Worm (Caenorhabditis elegans) whole organism, late embryonic: Measurements from ENCODE around the gene hlh-4.

ENCODE experiments used
- C08G9.2 ChIP-seq: sonication (generic microtip); optimal IDR thresholded peaks from 2 replicates; lab custom pipeline; 2016; ENCODE audit warnings: mild to moderate bottlenecking, missing genetic modification characterization, moderate library complexity, missing compliant biosample characterization
- C38D4.7 ChIP-seq: fragments of 200-800 bp; sonication (Bioruptor generic); optimal IDR thresholded peaks from 2 replicates; lab custom pipeline; 2018; ENCODE audit warnings: mild to moderate bottlenecking, missing genetic modification characterization, moderate library complexity, missing compliant biosample characterization
- Y22D7AL.16 ChIP-seq: sonication (generic microtip); optimal IDR thresholded peaks from 2 replicates; lab custom pipeline; 2016; ENCODE audit warnings: missing genetic modification characterization, missing compliant biosample characterization
- ahr-1 ChIP-seq: sonication (generic microtip); optimal IDR thresholded peaks from 2 replicates; lab custom pipeline; 2016; ENCODE audit warnings: missing genetic modification characterization, missing compliant biosample characterization
- ceh-18 ChIP-seq: sonication (generic microtip); optimal IDR thresholded peaks from 2 replicates; lab custom pipeline; 2016; ENCODE audit warnings: missing genetic modification characterization, missing compliant biosample characterization
- ceh-22 ChIP-seq: sonication (generic microtip); optimal IDR thresholded peaks from 2 replicates; lab custom pipeline; 2017; ENCODE audit warnings: missing biosample characterization, missing genetic modification characterization
- ceh-30 ChIP-seq: fragments of 150-350 bp; optimal IDR thresholded peaks from 2 replicates; lab custom pipeline; 2014; ENCODE audit warnings: missing biosample characterization, missing genetic modification characterization
- ceh-31 ChIP-seq: sonication (generic microtip); optimal IDR thresholded peaks from 2 replicates; lab custom pipeline; 2016; ENCODE audit warnings: missing genetic modification characterization, missing compliant biosample characterization
- ceh-48 ChIP-seq: sonication (generic microtip); optimal IDR thresholded peaks from 2 replicates; lab custom pipeline; 2016; ENCODE audit warnings: missing genetic modification characterization, inconsistent platforms, missing compliant biosample characterization
- ceh-6 ChIP-seq: fragments of 200-800 bp; sonication (Bioruptor generic); optimal IDR thresholded peaks from 2 replicates; lab custom pipeline; 2018; ENCODE audit warnings: mild to moderate bottlenecking, missing genetic modification characterization, missing compliant biosample characterization
- che-1 ChIP-seq: sonication (generic microtip); optimal IDR thresholded peaks from 2 replicates; lab custom pipeline; 2016; ENCODE audit warnings: mild to moderate bottlenecking, missing genetic modification characterization, missing compliant biosample characterization
- dve-1 ChIP-seq: sonication (generic microtip); optimal IDR thresholded peaks from 2 replicates; lab custom pipeline; 2017; ENCODE audit warnings: antibody characterized with exemption, mild to moderate bottlenecking, missing genetic modification characterization, missing compliant biosample characterization
- elt-2 ChIP-seq: sonication (generic microtip); optimal IDR thresholded peaks from 2 replicates; lab custom pipeline; 2016; ENCODE audit warnings: missing genetic modification reagents, missing genetic modification characterization, missing compliant biosample characterization
- ets-4 ChIP-seq: sonication (generic microtip); optimal IDR thresholded peaks from 2 replicates; lab custom pipeline; 2016; ENCODE audit warnings: missing genetic modification characterization, missing compliant biosample characterization
- fkh-6 ChIP-seq: sonication (generic microtip); optimal IDR thresholded peaks from 2 replicates; lab custom pipeline; 2016; ENCODE audit warnings: missing genetic modification characterization, missing compliant biosample characterization
- hlh-13 ChIP-seq: fragments of 200-800 bp; sonication (Bioruptor generic); optimal IDR thresholded peaks from 2 replicates; lab custom pipeline; 2018; ENCODE audit warnings: mild to moderate bottlenecking, missing genetic modification characterization, missing compliant biosample characterization
- hlh-15 ChIP-seq: sonication (generic microtip); optimal IDR thresholded peaks from 2 replicates; lab custom pipeline; 2016; ENCODE audit warnings: missing genetic modification characterization, missing compliant biosample characterization
- hlh-8 ChIP-seq: sonication (generic microtip); optimal IDR thresholded peaks from 2 replicates; lab custom pipeline; 2016; ENCODE audit warnings: missing genotype, missing genetic modification characterization, missing compliant biosample characterization
- lin-11 ChIP-seq: fragments of 200-800 bp; sonication (Bioruptor generic); optimal IDR thresholded peaks from 2 replicates; lab custom pipeline; 2018; ENCODE audit warnings: mild to moderate bottlenecking, missing genetic modification characterization, missing compliant biosample characterization
- madf-2 ChIP-seq: sonication (generic microtip); optimal IDR thresholded peaks from 2 replicates; lab custom pipeline; 2017; ENCODE audit warnings: missing genetic modification characterization, missing compliant biosample characterization
- mec-3 ChIP-seq: sonication (generic microtip); optimal IDR thresholded peaks from 2 replicates; lab custom pipeline; 2016; ENCODE audit warnings: borderline replicate concordance, missing genetic modification characterization, missing compliant biosample characterization
- nfya-1 ChIP-seq: sonication (generic microtip); optimal IDR thresholded peaks from 2 replicates; lab custom pipeline; 2017; ENCODE audit warnings: missing genetic modification characterization, mild to moderate bottlenecking, missing compliant biosample characterization, antibody characterized with exemption, moderate library complexity
- nhr-11 ChIP-seq: fragments of 150-350 bp; optimal IDR thresholded peaks from 2 replicates; lab custom pipeline; 2014; ENCODE audit warnings: missing biosample characterization, missing genetic modification characterization
- odd-2 ChIP-seq: sonication (generic microtip); optimal IDR thresholded peaks from 2 replicates; lab custom pipeline; 2017; ENCODE audit warnings: antibody characterized with exemption, mild to moderate bottlenecking, missing genetic modification characterization, missing compliant biosample characterization
- pag-3 ChIP-seq: sonication (generic microtip); optimal IDR thresholded peaks from 2 replicates; lab custom pipeline; 2016; ENCODE audit warnings: missing compliant biosample characterization, missing genetic modification characterization, borderline replicate concordance
- pat-9 ChIP-seq: fragments of 200-800 bp; sonication (Bioruptor generic); optimal IDR thresholded peaks from 2 replicates; lab custom pipeline; 2018; ENCODE audit warnings: mild to moderate bottlenecking, missing genetic modification characterization, moderate library complexity, missing compliant biosample characterization
- pax-1 ChIP-seq: fragments of 150-350 bp; optimal IDR thresholded peaks from 2 replicates; lab custom pipeline; 2014; ENCODE audit warnings: missing biosample characterization, missing genetic modification characterization
- pha-2 ChIP-seq: sonication (generic microtip); optimal IDR thresholded peaks from 2 replicates; lab custom pipeline; 2017; ENCODE audit warnings: mild to moderate bottlenecking, missing genetic modification characterization, missing compliant biosample characterization
- pha-4 ChIP-seq: fragments of 150-350 bp; optimal IDR thresholded peaks from 2 replicates; lab custom pipeline; 2018; ENCODE audit warnings: missing biosample characterization, missing genetic modification reagents, missing genetic modification characterization
- pqm-1 ChIP-seq: sonication (generic microtip); optimal IDR thresholded peaks from 2 replicates; lab custom pipeline; 2016; ENCODE audit warnings: missing genetic modification characterization, missing compliant biosample characterization
- pros-1 ChIP-seq: fragments of 150-350 bp; optimal IDR thresholded peaks from 2 replicates; lab custom pipeline; 2014; ENCODE audit warnings: missing biosample characterization, missing genetic modification reagents, missing genetic modification characterization
- ref-2 ChIP-seq: sonication (generic microtip); optimal IDR thresholded peaks from 2 replicates; lab custom pipeline; 2016; ENCODE audit warnings: missing genetic modification characterization, missing compliant biosample characterization
- sdc-2 ChIP-seq: sonication (generic microtip); optimal IDR thresholded peaks from 2 replicates; lab custom pipeline; 2016; ENCODE audit warnings: missing genotype, missing genetic modification characterization, missing compliant biosample characterization
- syd-9 ChIP-seq: sonication (generic microtip); optimal IDR thresholded peaks from 2 replicates; lab custom pipeline; 2016; ENCODE audit warnings: mild to moderate bottlenecking, missing genetic modification characterization, moderate library complexity, missing compliant biosample characterization
- ttx-3 ChIP-seq: sonication (generic microtip); optimal IDR thresholded peaks from 2 replicates; lab custom pipeline; 2016; ENCODE audit warnings: missing genetic modification reagents, missing genetic modification characterization, missing compliant biosample characterization
- unc-55 ChIP-seq: sonication (generic microtip); optimal IDR thresholded peaks from 2 replicates; lab custom pipeline; 2017; ENCODE audit warnings: missing biosample characterization, missing genetic modification reagents, missing genetic modification characterization
- unc-86 ChIP-seq: sonication (generic microtip); optimal IDR thresholded peaks from 2 replicates; lab custom pipeline; 2016; ENCODE audit warnings: missing genetic modification characterization, missing compliant biosample characterization
- zip-5 ChIP-seq: sonication (generic microtip); optimal IDR thresholded peaks from 2 replicates; lab custom pipeline; 2016; ENCODE audit warnings: missing genetic modification characterization, missing compliant biosample characterization
- ztf-16 ChIP-seq: sonication (generic microtip); optimal IDR thresholded peaks from 2 replicates; lab custom pipeline; 2017; ENCODE audit warnings: missing genetic modification characterization, missing compliant biosample characterization

Gene hlh-4

DNA sequence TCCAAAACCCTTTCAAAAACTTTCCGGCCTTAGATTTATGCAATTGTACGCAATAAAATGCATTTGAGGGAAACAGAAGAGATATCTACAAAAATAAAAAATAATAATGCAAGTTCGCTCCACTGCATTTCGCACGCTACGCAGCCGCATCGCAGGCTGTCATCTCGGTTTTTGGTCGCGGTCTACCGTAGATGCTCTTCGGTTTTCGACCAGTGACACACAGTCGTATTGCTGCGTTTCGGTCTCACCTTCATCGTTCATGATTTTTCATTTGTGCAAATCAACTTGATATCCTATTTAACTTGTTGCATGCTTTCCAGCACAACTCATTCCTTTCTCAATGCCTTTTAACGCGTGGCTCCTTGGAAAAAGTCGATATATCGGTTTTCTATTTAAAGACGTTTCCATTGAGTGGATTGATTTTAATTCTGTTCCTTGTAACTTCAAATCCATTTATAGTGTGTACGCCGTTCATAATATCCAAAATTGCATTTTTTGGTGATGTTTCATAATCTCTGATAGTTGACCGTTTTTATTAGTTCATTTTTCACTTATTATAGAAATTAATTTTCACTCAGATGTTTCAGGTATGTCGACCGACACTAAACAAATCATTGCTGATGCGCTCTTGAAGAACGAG is 41.9 kb upstream of the hlh-4 start, which contains the start of gene vha-1 (continued):
- TF ChIP-seq unc-86 (peak; percentile 40), ceh-48 (tag; lab: Kevin White, UChicago) (peak; percentile 47), ref-2 (peak; percentile 63)
- TF ChIP-seq, all 69 proteins: peak for 19

DNA sequence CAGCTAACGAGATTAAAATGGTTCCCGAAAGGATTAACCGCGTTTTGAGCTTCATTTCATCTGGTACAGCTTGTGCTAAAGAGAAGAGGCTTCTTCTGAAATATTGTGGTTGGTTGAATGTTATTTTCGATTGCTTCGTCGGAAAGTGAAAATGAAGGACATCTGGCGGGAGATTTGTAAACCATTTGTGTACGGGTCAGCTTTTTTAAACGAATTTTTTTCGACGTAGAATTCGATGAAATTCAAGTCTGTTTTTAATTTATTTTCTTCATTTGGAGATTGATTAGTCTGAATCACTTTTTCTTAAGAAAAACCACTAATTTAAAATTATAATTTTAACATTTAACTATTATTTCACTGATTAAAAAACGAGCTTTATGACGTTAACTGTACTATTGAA is 41.4 kb upstream of the hlh-4 start, which contains the start of gene sqv-3:
Gene sqv-3 (minus strand): TSS at position 101 of the 400 bp plus-strand sequence.
- TF ChIP-seq ceh-22 (no peak), dve-1 (tag; lab: Kevin White, UChicago) (no peak), sdc-2 (tag; lab: Kevin White, UChicago) (no peak), Y22D7AL.16 (tag; lab: Kevin White, UChicago) (no peak), elt-2 (tag; lab: Kevin White, UChicago) (no peak), ceh-6 (GFP tag; lab: Kevin White, UChicago) (no peak), odd-2 (no peak), ttx-3 (tag; lab: Kevin White, UChicago) (no peak), C08G9.2 (tag; lab: Kevin White, UChicago) (no peak), ceh-18 (tag; lab: Kevin White, UChicago) (no peak), pag-3 (no peak), hlh-8 (no peak), ahr-1 (tag; lab: Kevin White, UChicago) (no peak), hlh-13 (no peak)

DNA sequence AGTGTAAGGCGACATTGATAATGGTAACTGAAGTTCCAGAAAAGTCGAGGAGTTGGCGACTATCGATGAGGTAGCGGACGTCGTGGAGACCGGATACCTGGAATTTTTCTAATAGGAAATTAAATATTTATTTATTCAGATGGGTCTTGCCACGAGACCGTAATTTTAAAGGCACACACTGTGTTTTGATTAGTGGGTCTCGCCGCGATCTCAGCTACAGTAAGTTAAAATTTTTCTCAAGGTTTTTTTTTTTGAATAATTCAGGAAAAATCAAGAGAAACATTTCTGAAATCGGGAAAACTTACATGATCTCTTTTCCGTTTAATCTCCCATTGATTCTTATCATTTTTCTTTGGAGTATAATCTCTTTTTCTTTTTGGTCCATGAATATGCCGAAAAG is 40.2 kb upstream of the hlh-4 start:
- TF ChIP-seq ztf-16 (tag; lab: Kevin White, UChicago), result no peak
- TF ChIP-seq ets-4 (tag; lab: Kevin White, UChicago), result no peak
- TF ChIP-seq ceh-30 (tag; lab: Kevin White, UChicago), result no peak
- TF ChIP-seq lin-11 (tag; lab: Kevin White, UChicago), result no peak
- TF ChIP-seq unc-55, result no peak
- TF ChIP-seq pqm-1 (tag; lab: Kevin White, UChicago), result no peak
- no peak for TF ChIP-seq odd-2
- no peak for TF ChIP-seq zip-5
- no peak for TF ChIP-seq pros-1 (tag; lab: Kevin White, UChicago)
- no peak for TF ChIP-seq hlh-15 (tag; lab: Kevin White, UChicago)
- no peak for TF ChIP-seq C38D4.7 (GFP tag; lab: Kevin White, UChicago)
- TF ChIP-seq, all 69 proteins: peak for 0

ce11 chrIII:9776323-9776722 is 37.5 kb upstream of the hlh-4 start, which contains the start of gene usp-46:
Gene usp-46 (plus strand): TSS chrIII:9776623.
- TF ChIP-seq ztf-16 (tag; lab: Kevin White, UChicago) (no peak), ceh-48 (tag; lab: Kevin White, UChicago) (no peak), ceh-31 (tag; lab: Kevin White, UChicago) (peak; percentile 16), pax-1 (tag; lab: Kevin White, UChicago) (peak; percentile 43)

DNA sequence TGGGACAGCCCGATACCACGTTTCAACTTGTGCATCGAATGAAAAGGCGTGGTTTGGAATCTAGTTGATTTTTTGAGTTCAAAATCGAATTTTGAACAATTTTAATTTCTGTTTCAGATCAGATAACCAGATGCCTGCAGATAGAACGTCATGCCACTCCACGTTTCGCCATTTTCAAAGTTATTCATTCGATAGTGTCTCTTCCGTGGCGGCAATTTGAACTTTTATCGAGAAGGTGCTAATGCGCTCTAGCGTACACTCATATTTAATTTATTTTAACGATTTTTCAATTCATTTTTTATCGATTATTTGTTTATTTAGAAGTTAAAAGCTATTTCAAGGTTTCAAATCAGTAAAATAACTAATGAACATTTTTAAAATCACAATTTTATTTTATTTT is 37.1 kb upstream of the hlh-4 start:
- no peak for TF ChIP-seq dve-1 (tag; lab: Kevin White, UChicago)
- no peak for TF ChIP-seq pat-9 (tag; lab: Kevin White, UChicago)
- TF ChIP-seq pha-4 (tag; lab: Kevin White, UChicago), result no peak
- TF ChIP-seq hlh-8, result no peak
- TF ChIP-seq che-1, result no peak
- TF ChIP-seq mec-3 (tag; lab: Kevin White, UChicago), result no peak
- TF ChIP-seq ets-4 (tag; lab: Kevin White, UChicago), result no peak
- TF ChIP-seq fkh-6, result no peak
- no peak for TF ChIP-seq nfya-1
- TF ChIP-seq hlh-15 (tag; lab: Kevin White, UChicago), result no peak
- TF ChIP-seq madf-2 (tag; lab: Kevin White, UChicago), result no peak
- TF ChIP-seq pha-2 (tag; lab: Kevin White, UChicago), result no peak
- no peak for TF ChIP-seq nhr-11 (tag; lab: Kevin White, UChicago)
- TF ChIP-seq ztf-16 (tag; lab: Kevin White, UChicago), result no peak
- TF ChIP-seq syd-9 (tag; lab: Kevin White, UChicago), result no peak
